Fruit fly (Drosophila melanogaster): ENCODE results near the gene dUTPase.

dUTPase gene

DNA sequence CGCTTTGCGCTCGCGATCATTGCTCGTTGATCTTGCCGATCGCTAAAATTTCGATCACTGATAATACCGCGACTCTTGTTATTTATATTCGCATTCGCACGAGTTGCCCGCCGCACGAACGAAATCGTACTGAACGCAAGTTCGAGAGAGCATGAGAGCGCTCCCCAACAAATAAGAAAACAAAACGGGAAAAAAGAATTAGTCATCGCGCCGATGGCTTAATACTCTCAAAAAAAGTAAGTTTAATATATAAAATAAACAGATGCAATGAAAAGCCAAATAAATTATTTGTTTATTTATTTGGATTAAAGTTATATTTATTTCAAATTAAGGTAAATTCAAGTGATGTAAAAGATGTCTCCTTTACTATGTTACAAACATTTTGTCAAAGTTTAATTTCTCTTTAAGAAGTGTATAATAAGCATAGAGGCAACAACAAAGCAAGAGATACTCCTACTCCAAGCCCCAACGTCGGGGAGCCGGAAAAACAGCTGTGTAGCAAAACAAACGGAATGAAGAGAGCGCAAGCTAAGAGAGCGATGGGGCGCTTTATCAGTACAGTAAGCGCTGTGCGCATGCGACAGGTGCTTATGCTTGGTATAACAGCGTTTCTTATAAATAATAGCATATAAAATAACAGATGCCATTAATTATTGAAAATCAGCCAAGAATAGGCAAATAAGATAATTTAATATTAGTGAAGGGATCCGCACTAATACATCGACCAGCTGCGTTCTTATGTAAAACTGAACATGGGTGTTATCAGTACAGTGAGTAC lies 46.4 kb downstream of the dUTPase start:
- TF ChIP-seq insv (optimal IDR thresholded peaks at IDR 0.05) (no peak), Myc (optimal IDR thresholded peaks at IDR 0.05) (no peak), h (optimal IDR thresholded peaks at IDR 0.05) (no peak), Sin3A (optimal IDR thresholded peaks at IDR 0.05) (no peak), psq (optimal IDR thresholded peaks at IDR 0.05) (no peak), ttk (optimal IDR thresholded peaks at IDR 0.05) (no peak)

DNA sequence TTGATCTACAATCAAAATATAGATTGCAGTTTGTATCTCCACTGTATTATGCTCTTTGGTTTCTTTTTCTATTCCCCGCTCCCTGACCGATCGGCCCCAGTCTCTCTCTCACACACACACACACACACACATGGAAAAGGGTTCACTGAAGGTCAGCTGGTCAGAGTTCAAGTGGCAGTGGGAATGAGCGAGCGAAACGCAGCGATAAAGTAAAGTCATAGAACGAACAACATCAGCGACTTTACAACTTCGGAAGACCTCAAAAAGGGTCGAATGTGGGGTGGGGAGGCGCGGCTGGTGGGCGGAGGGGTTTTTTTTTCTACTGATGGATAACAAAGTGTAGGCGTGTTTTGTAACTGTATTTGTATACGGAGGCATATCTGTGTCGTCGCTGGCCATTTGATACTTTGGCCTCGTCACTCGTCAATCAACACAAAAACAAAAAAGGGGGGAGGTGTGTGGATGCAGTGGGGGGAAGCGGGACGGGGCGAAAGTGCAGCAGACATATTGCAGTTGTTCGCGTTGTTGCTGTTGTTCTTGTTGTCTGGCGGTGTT lies 47.1 kb downstream of the dUTPase start:
- TF ChIP-seq ttk (optimal IDR thresholded peaks at IDR 0.05) = no peak
- TF ChIP-seq h (optimal IDR thresholded peaks at IDR 0.05) = no peak
- TF ChIP-seq Myc (optimal IDR thresholded peaks at IDR 0.05) = no peak
- TF ChIP-seq psq (optimal IDR thresholded peaks at IDR 0.05) = no peak
- TF ChIP-seq insv (optimal IDR thresholded peaks at IDR 0.05) = no peak
- no peak for TF ChIP-seq Sin3A (optimal IDR thresholded peaks at IDR 0.05)

DNA sequence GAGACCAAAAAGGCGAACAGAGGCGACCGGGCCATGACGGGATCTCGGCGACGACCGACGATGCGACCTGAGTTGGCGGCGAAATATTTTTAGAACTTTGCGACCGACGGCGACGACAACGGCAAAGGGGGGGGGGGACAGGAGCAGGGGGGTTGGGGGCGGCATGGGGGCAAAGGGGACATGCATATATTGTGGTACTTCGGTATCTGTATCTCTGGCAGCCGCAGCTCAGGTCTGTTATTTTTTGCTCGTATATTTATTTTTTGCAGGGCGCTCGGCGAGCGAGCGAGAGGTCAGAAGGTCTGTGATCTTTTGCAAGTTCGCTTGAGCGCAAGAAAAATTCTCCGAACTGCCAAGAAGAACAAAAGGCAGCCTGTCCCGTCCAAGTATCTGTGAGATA lies 48.1 kb downstream of the dUTPase start:
- TF ChIP-seq h (optimal IDR thresholded peaks at IDR 0.05) = no peak
- TF ChIP-seq ttk (optimal IDR thresholded peaks at IDR 0.05) = no peak
- no peak for TF ChIP-seq Sin3A (optimal IDR thresholded peaks at IDR 0.05)
- TF ChIP-seq insv (optimal IDR thresholded peaks at IDR 0.05) = no peak
- no peak for TF ChIP-seq psq (optimal IDR thresholded peaks at IDR 0.05)
- TF ChIP-seq Myc (optimal IDR thresholded peaks at IDR 0.05) = no peak

DNA sequence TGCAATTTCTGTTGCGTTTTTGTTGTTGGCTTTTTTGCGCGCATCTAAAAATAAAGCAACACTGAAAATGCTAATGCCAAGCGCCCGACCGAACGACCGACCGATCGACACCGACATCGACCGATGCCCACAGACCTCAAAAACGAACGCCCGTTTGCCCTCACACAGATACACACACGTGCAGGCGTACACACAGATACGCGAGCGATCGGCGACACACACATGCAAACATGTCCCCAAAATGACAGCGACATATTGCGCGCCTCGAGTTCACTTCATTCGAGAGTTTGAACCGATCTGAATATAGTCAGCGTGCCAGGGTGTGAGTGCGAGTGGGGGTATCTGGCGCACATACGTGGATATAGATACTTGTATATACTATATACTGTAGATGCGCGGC lies 50.0 kb downstream of the dUTPase start:
- no peak for TF ChIP-seq Sin3A (optimal IDR thresholded peaks at IDR 0.05)
- no peak for TF ChIP-seq h (optimal IDR thresholded peaks at IDR 0.05)
- no peak for TF ChIP-seq insv (optimal IDR thresholded peaks at IDR 0.05)
- TF ChIP-seq ttk (optimal IDR thresholded peaks at IDR 0.05) = no peak
- TF ChIP-seq psq (optimal IDR thresholded peaks at IDR 0.05) = no peak
- no peak for TF ChIP-seq Myc (optimal IDR thresholded peaks at IDR 0.05)

All from Kc167 (cell line).